Fruit fly (Drosophila melanogaster) whole organism, prepupa: Measurements from ENCODE around the gene Unc-76.

Experiments used
- Blimp-1 ChIP-seq: fragments of 200-800 bp; sonication (Bioruptor generic); optimal IDR thresholded peaks from 3 replicates; lab custom pipeline; 2017; ENCODE audit warnings: missing biosample characterization, missing genetic modification characterization, mild to moderate bottlenecking, moderate library complexity, missing genetic modification reagents
- CG10631 ChIP-seq: fragments of 200-800 bp; sonication (Bioruptor generic); optimal IDR thresholded peaks from 2 replicates; lab custom pipeline; 2016; ENCODE audit warnings: missing biosample characterization, missing genetic modification characterization
- CG10669 ChIP-seq: fragments of 200-800 bp; sonication (Bioruptor generic); optimal IDR thresholded peaks from 3 replicates; lab custom pipeline; 2018; ENCODE audit warnings: missing biosample characterization, mild to moderate bottlenecking, missing genetic modification characterization, moderate library complexity
- CG15336 ChIP-seq: fragments of 200-800 bp; sonication (Bioruptor generic); IDR thresholded peaks from 2 replicates; pipeline ENCODE4 v1.3.6; 2022; ENCODE audit warnings: missing biosample characterization, missing genetic modification characterization
- CG16779 ChIP-seq: fragments of 200-800 bp; sonication (Bioruptor generic); optimal IDR thresholded peaks from 3 replicates; lab custom pipeline; 2017; ENCODE audit warnings: missing biosample characterization, mild to moderate bottlenecking, missing genetic modification characterization
- CG3032 ChIP-seq: fragments of 200-800 bp; optimal IDR thresholded peaks from 2 replicates; lab custom pipeline; 2019; ENCODE audit warnings: missing biosample characterization, mild to moderate bottlenecking, missing genetic modification characterization, moderate library complexity
- CG31627 ChIP-seq: fragments of 200-800 bp; sonication (Bioruptor generic); optimal IDR thresholded peaks from 3 replicates; lab custom pipeline; 2016; ENCODE audit warnings: missing biosample characterization, missing genetic modification characterization
- CG32006 ChIP-seq: fragments of 200-800 bp; sonication (Bioruptor generic); optimal IDR thresholded peaks from 3 replicates; lab custom pipeline; 2017; ENCODE audit warnings: missing biosample characterization, mild to moderate bottlenecking, missing genetic modification characterization
- CG3919 ChIP-seq: fragments of 200-800 bp; sonication (Bioruptor generic); optimal IDR thresholded peaks from 3 replicates; lab custom pipeline; 2016; ENCODE audit warnings: missing biosample characterization, missing genetic modification characterization
- CG6163 ChIP-seq: fragments of 200-800 bp; sonication (Bioruptor generic); IDR thresholded peaks from 3 replicates; pipeline ENCODE4 v1.3.6; 2022; ENCODE audit warnings: missing biosample characterization, missing genetic modification characterization
- CG6792 ChIP-seq: fragments of 200-800 bp; sonication (Bioruptor generic); optimal IDR thresholded peaks from 3 replicates; lab custom pipeline; 2016; ENCODE audit warnings: missing biosample characterization, missing genetic modification characterization
- CG6808 ChIP-seq: fragments of 200-800 bp; sonication (Bioruptor generic); optimal IDR thresholded peaks from 3 replicates; lab custom pipeline; 2017; ENCODE audit warnings: missing biosample characterization, missing genetic modification characterization, mild to moderate bottlenecking, moderate library complexity, missing genetic modification reagents
- CG6854 ChIP-seq: fragments of 200-800 bp; sonication (Bioruptor generic); optimal IDR thresholded peaks from 2 replicates; lab custom pipeline; 2017; ENCODE audit warnings: missing biosample characterization, mild to moderate bottlenecking, missing genetic modification characterization
- CG8119 ChIP-seq: fragments of 200-800 bp; sonication (Bioruptor generic); IDR thresholded peaks from 3 replicates; pipeline ENCODE4 v1.3.6; 2022; ENCODE audit warnings: missing biosample characterization, missing genetic modification characterization
- CG8319 ChIP-seq: fragments of 200-800 bp; sonication (Bioruptor generic); optimal IDR thresholded peaks from 3 replicates; lab custom pipeline; 2016; ENCODE audit warnings: missing biosample characterization, missing genetic modification characterization
- CG9139 ChIP-seq: fragments of 200-800 bp; sonication (Bioruptor generic); optimal IDR thresholded peaks from 3 replicates; lab custom pipeline; 2017; ENCODE audit warnings: missing biosample characterization, mild to moderate bottlenecking, missing genetic modification characterization
- Eip75B ChIP-seq: fragments of 200-800 bp; sonication (Bioruptor generic); optimal IDR thresholded peaks from 3 replicates; lab custom pipeline; 2016; ENCODE audit warnings: missing biosample characterization, missing genetic modification characterization
- Eip78C ChIP-seq: fragments of 200-800 bp; sonication (Bioruptor generic); peaks from one replicate; lab custom pipeline; 2016; ENCODE audit warnings: missing biosample characterization, missing genetic modification characterization
- Eip93F ChIP-seq: fragments of 200-800 bp; sonication (Bioruptor generic); optimal IDR thresholded peaks from 2 replicates; lab custom pipeline; 2016; ENCODE audit warnings: missing biosample characterization, mild to moderate bottlenecking, missing genetic modification characterization
- Ets96B ChIP-seq: fragments of 200-800 bp; optimal IDR thresholded peaks from 2 replicates; lab custom pipeline; 2019; ENCODE audit warnings: missing biosample characterization, mild to moderate bottlenecking, missing genetic modification characterization, moderate library complexity
- Hr38 ChIP-seq: sonication (Bioruptor generic); optimal IDR thresholded peaks from 2 replicates; lab custom pipeline; 2016; ENCODE audit warnings: missing biosample characterization, missing genetic modification characterization
- Hr39 ChIP-seq: fragments of 200-800 bp; sonication (Bioruptor generic); optimal IDR thresholded peaks from 2 replicates; lab custom pipeline; 2016; ENCODE audit warnings: missing biosample characterization, missing genetic modification characterization
- Lpt ChIP-seq: fragments of 200-800 bp; sonication (Bioruptor generic); optimal IDR thresholded peaks from 3 replicates; lab custom pipeline; 2016; ENCODE audit warnings: missing biosample characterization, missing genetic modification characterization
- Met ChIP-seq: fragments of 200-800 bp; sonication (Bioruptor generic); optimal IDR thresholded peaks from 3 replicates; lab custom pipeline; 2016; ENCODE audit warnings: missing biosample characterization, missing genetic modification characterization
- OdsH ChIP-seq: fragments of 200-800 bp; sonication (Bioruptor generic); optimal IDR thresholded peaks from 3 replicates; lab custom pipeline; 2016; ENCODE audit warnings: missing biosample characterization, missing genetic modification characterization
- Smox ChIP-seq: fragments of 200-800 bp; sonication (Bioruptor generic); optimal IDR thresholded peaks from 3 replicates; lab custom pipeline; 2016; ENCODE audit warnings: missing biosample characterization, missing genetic modification characterization
- Sox102F ChIP-seq: fragments of 200-800 bp; sonication (Bioruptor generic); optimal IDR thresholded peaks from 2 replicates; lab custom pipeline; 2016; ENCODE audit warnings: missing biosample characterization, mild to moderate bottlenecking, missing genetic modification characterization
- Sox14 ChIP-seq: fragments of 200-800 bp; sonication (Bioruptor generic); optimal IDR thresholded peaks from 3 replicates; lab custom pipeline; 2016; ENCODE audit warnings: missing biosample characterization, missing genetic modification characterization
- acj6 ChIP-seq: fragments of 200-800 bp; sonication (Bioruptor generic); optimal IDR thresholded peaks from 3 replicates; lab custom pipeline; 2016; ENCODE audit warnings: missing biosample characterization, missing genetic modification characterization
- cyc ChIP-seq: fragments of 200-800 bp; sonication (Bioruptor generic); optimal IDR thresholded peaks from 3 replicates; lab custom pipeline; 2016; ENCODE audit warnings: missing biosample characterization, missing genetic modification characterization
- dsx ChIP-seq: fragments of 200-800 bp; optimal IDR thresholded peaks from 3 replicates; lab custom pipeline; 2019; ENCODE audit warnings: missing biosample characterization, mild to moderate bottlenecking, missing genetic modification characterization, moderate library complexity; ENCODE audit not compliant: poor library complexity, severe bottlenecking
- eg ChIP-seq: fragments of 200-800 bp; sonication (Bioruptor generic); IDR thresholded peaks from 3 replicates; pipeline ENCODE4 v1.3.6; 2022; ENCODE audit warnings: missing biosample characterization, missing genetic modification characterization
- esn ChIP-seq: fragments of 200-800 bp; sonication (Bioruptor generic); optimal IDR thresholded peaks from 2 replicates; lab custom pipeline; 2016; ENCODE audit warnings: missing biosample characterization, mild to moderate bottlenecking, missing genetic modification characterization, moderate library complexity
- fd59A ChIP-seq: fragments of 200-800 bp; sonication (Bioruptor generic); optimal IDR thresholded peaks from 2 replicates; lab custom pipeline; 2017; ENCODE audit warnings: missing biosample characterization, mild to moderate bottlenecking, missing genetic modification characterization, missing genetic modification reagents
- fd85E ChIP-seq: fragments of 200-800 bp; sonication (Bioruptor generic); optimal IDR thresholded peaks from 3 replicates; lab custom pipeline; 2016; ENCODE audit warnings: missing biosample characterization, missing genetic modification characterization
- lz ChIP-seq: fragments of 200-800 bp; sonication (Bioruptor generic); optimal IDR thresholded peaks from 3 replicates; lab custom pipeline; 2016; ENCODE audit warnings: missing biosample characterization, missing genetic modification characterization
- net ChIP-seq: fragments of 200-800 bp; sonication (Bioruptor generic); optimal IDR thresholded peaks from 3 replicates; lab custom pipeline; 2016; ENCODE audit warnings: missing biosample characterization, missing genetic modification characterization
- salr ChIP-seq, 2 experiments: fragments of 200-800 bp; sonication (Bioruptor generic); optimal IDR thresholded peaks; 3 replicates each; lab custom pipeline; 2016 to 2018; ENCODE audit warnings: missing biosample characterization in 2 of 2, missing genetic modification characterization in 2 of 2, mild to moderate bottlenecking in 1 of 2
- spab ChIP-seq: fragments of 200-800 bp; sonication (Bioruptor generic); optimal IDR thresholded peaks from 2 replicates; lab custom pipeline; 2017; ENCODE audit warnings: missing biosample characterization, mild to moderate bottlenecking, missing genetic modification characterization, missing genetic modification reagents
- ss ChIP-seq, 2 experiments: fragments of 200-800 bp; sonication (Bioruptor generic); optimal IDR thresholded peaks; 2 replicates in 1 of 2; 3 replicates in 1 of 2; lab custom pipeline; 2017 to 2018; ENCODE audit warnings: mild to moderate bottlenecking in 2 of 2, missing biosample characterization in 2 of 2, missing genetic modification characterization in 2 of 2, moderate library complexity in 1 of 2
- svp ChIP-seq: fragments of 200-800 bp; sonication (Bioruptor generic); peaks from one replicate; lab custom pipeline; 2016; ENCODE audit warnings: missing biosample characterization, missing genetic modification characterization
- vri ChIP-seq: fragments of 200-800 bp; sonication (Bioruptor generic); optimal IDR thresholded peaks from 3 replicates; lab custom pipeline; 2016; ENCODE audit warnings: missing biosample characterization, mild to moderate bottlenecking, missing genetic modification characterization

Unc-76 gene

dm6 chrX:2041981-2042847 lies 38.2 kb upstream of the Unc-76 start, which contains the start of the genes Actn and usp (continued):
- TF ChIP-seq fd85E (GFP tag; lab: Kevin White, UChicago) (peak; percentile 4), CG8119 (no peak), CG6808 (no peak), Hr39 (peak; percentile 8), Eip75B (GFP tag; lab: Kevin White, UChicago) (no peak), salr (GFP tag; optimal IDR thresholded peaks at IDR 0.05; lab: Kevin White, UChicago) (no peak), Ets96B (peak; percentile 6), spab (GFP tag; lab: Kevin White, UChicago) (no peak), Blimp-1 (GFP tag; lab: Kevin White, UChicago) (no peak), CG10631 (peak; percentile 13), Hr38 (no peak), CG6792 (GFP tag; lab: Kevin White, UChicago) (peak; percentile 21), Sox14 (GFP tag; lab: Kevin White, UChicago) (peak; percentile 64), Eip78C (GFP tag; lab: Kevin White, UChicago) (peak; percentile 78), lz (GFP tag; lab: Kevin White, UChicago) (peak; percentile 32), Sox102F (peak; percentile 50), svp (GFP tag; lab: Kevin White, UChicago) (peak; percentile 80), vri (peak; percentile 19), acj6 (peak; percentile 12), esn (GFP tag; lab: Kevin White, UChicago) (peak; percentile 43), CG16779 (tag; lab: Kevin White, UChicago) (peak; percentile 44), CG6854 (GFP tag; lab: Kevin White, UChicago) (peak; percentile 63), Eip93F (GFP tag; lab: Kevin White, UChicago) (no peak), dsx (GFP tag; lab: Kevin White, UChicago) (peak; percentile 96), CG32006 (GFP tag; lab: Kevin White, UChicago) (peak; percentile 24), CG15336 (peak; percentile 54)

- TF ChIP-seq ss (GFP tag; optimal IDR thresholded peaks at IDR 0.05; lab: Kevin White, UChicago) = no peak
- 0 out of 3 replicates have a peak, but pooled peaks have one; percentile 16 for TF ChIP-seq CG6163 (GFP tag; lab: Robert Waterston, UW)
- TF ChIP-seq vri = peak; percentile 39
- TF ChIP-seq Eip78C (GFP tag; lab: Kevin White, UChicago) = peak; percentile 15
- peak; percentile 95 for TF ChIP-seq svp (GFP tag; lab: Kevin White, UChicago)
- TF ChIP-seq OdsH (GFP tag; lab: Kevin White, UChicago) = no peak
- TF ChIP-seq, all 60 proteins: peak for 4
Observed at dm6 chrX:2043660-2044397, 36.6 kb upstream of the Unc-76 start, which contains the start of gene CG4325. Gene CG4325 (minus strand): TSS chrX:2043818.

- TF ChIP-seq CG32006 (GFP tag; lab: Kevin White, UChicago) (no peak), CG3032 (no peak), vri (peak; percentile 87), CG31627 (GFP tag; lab: Kevin White, UChicago) (no peak), CG6854 (GFP tag; lab: Kevin White, UChicago) (no peak), Blimp-1 (GFP tag; lab: Kevin White, UChicago) (no peak), CG8319 (GFP tag; lab: Kevin White, UChicago) (no peak), OdsH (GFP tag; lab: Kevin White, UChicago) (no peak), CG9139 (GFP tag; lab: Kevin White, UChicago) (no peak), CG6163 (GFP tag; lab: Robert Waterston, UW) (no peak), Ets96B (no peak), Smox (GFP tag; lab: Kevin White, UChicago) (no peak), CG10669 (GFP tag; lab: Kevin White, UChicago) (no peak), cyc (no peak), CG6792 (GFP tag; lab: Kevin White, UChicago) (no peak), net (no peak), eg (GFP tag; lab: Robert Waterston, UW) (no peak), Met (GFP tag; lab: Kevin White, UChicago) (peak; percentile 31), CG3919 (GFP tag; lab: Kevin White, UChicago) (no peak), fd59A (no peak), CG15336 (no peak), CG8119 (no peak), Lpt (GFP tag; lab: Kevin White, UChicago) (no peak)
Observed at dm6 chrX:2048778-2049686, 31.4 kb upstream of the Unc-76 start.
